Worm (Caenorhabditis elegans): ENCODE measurements around the gene Y54G2A.44.
A peak's percentile ranks its signal among the peaks of the same experiment; 100 is the strongest.

Gene Y54G2A.44

ce11 chrIV:2772209-2772851 lies 29.3 kb upstream of the Y54G2A.44 start (continued):
- TF ChIP-seq grh-1 (GFP tag; IDR thresholded peaks at IDR 0.05) (peak; percentile 79), unc-86 (tag; optimal IDR thresholded peaks at IDR 0.05) (no peak), unc-130 (tag; optimal IDR thresholded peaks at IDR 0.05) (no peak), isw-1 (GFP tag; IDR thresholded peaks at IDR 0.05) (no peak), aha-1 (tag; optimal IDR thresholded peaks at IDR 0.05) (no peak), mab-9 (GFP tag; IDR thresholded peaks at IDR 0.05) (no peak), ceh-63 (GFP tag; optimal IDR thresholded peaks at IDR 0.05) (no peak), efl-1 (optimal IDR thresholded peaks at IDR 0.05) (no peak), efl-1 (GFP tag; optimal IDR thresholded peaks at IDR 0.05 in 1 of 2) (peak in 1 of 2 experiments; percentile 15), zip-4 (GFP tag; optimal IDR thresholded peaks at IDR 0.05) (no peak), lin-35 (GFP tag; optimal IDR thresholded peaks at IDR 0.05) (peak in 1 of 2 experiments; percentile 31), ets-5 (GFP tag; IDR thresholded peaks at IDR 0.05) (no peak)

- TF ChIP-seq C04F5.9 (tag; optimal IDR thresholded peaks at IDR 0.05): no peak
- peak; percentile 56 for TF ChIP-seq snu-23 (GFP tag; optimal IDR thresholded peaks at IDR 0.05)
- TF ChIP-seq nhr-85 (tag): peak; percentile 76
- peak; percentile 75 for TF ChIP-seq mep-1 (tag; optimal IDR thresholded peaks at IDR 0.05)
- peak; percentile 72 for TF ChIP-seq lin-14 (GFP tag; optimal IDR thresholded peaks at IDR 0.05)
- peak; percentile 73 for TF ChIP-seq ama-1 (optimal IDR thresholded peaks at IDR 0.05)
- no peak for TF ChIP-seq unc-98 (GFP tag; IDR thresholded peaks at IDR 0.05)
- TF ChIP-seq sup-37 (GFP tag; optimal IDR thresholded peaks at IDR 0.05): peak; percentile 8
- TF ChIP-seq blmp-1 (tag; optimal IDR thresholded peaks at IDR 0.05): peak; percentile 86
- TF ChIP-seq Y116A8C.19 (tag; optimal IDR thresholded peaks at IDR 0.05; ENCODE audit: borderline replicate concordance): no peak
- no peak for TF ChIP-seq F16B12.6 (tag; optimal IDR thresholded peaks at IDR 0.05)
- TF ChIP-seq nhr-28 (tag; optimal IDR thresholded peaks at IDR 0.05): no peak
- TF ChIP-seq nhr-84 (tag; optimal IDR thresholded peaks at IDR 0.05): no peak
- no peak for TF ChIP-seq C34B4.2 (tag; optimal IDR thresholded peaks at IDR 0.05)
- TF ChIP-seq lsy-2 (tag; optimal IDR thresholded peaks at IDR 0.05): peak in 1 of 2 experiments; percentile 17
- peak in 2 of 6 experiments; percentile 23 to 64 for TF ChIP-seq elt-3 (tag; optimal IDR thresholded peaks at IDR 0.05)
- TF ChIP-seq tbx-2 (tag; optimal IDR thresholded peaks at IDR 0.05): peak; percentile 30
- TF ChIP-seq ceh-88 (GFP tag; IDR thresholded peaks at IDR 0.05): no peak
- peak in 1 of 2 experiments; percentile 39 for TF ChIP-seq lin-35 (GFP tag; optimal IDR thresholded peaks at IDR 0.05)
- peak; percentile 14 for TF ChIP-seq pag-3 (tag; optimal IDR thresholded peaks at IDR 0.05; ENCODE audit: borderline replicate concordance, insufficient read depth)
- no peak for TF ChIP-seq skn-1 (tag; optimal IDR thresholded peaks at IDR 0.05)
- TF ChIP-seq C16A3.4 (tag; optimal IDR thresholded peaks at IDR 0.05): peak; percentile 28
- peak; percentile 30 for TF ChIP-seq nhr-90 (tag; optimal IDR thresholded peaks at IDR 0.05; ENCODE audit: poor library complexity)
- TF ChIP-seq mdl-1 (tag; optimal IDR thresholded peaks at IDR 0.05): peak in 1 of 2 experiments; percentile 25
- TF ChIP-seq fkh-8 (tag; optimal IDR thresholded peaks at IDR 0.05): no peak
- no peak for TF ChIP-seq egl-27 (tag; optimal IDR thresholded peaks at IDR 0.05)
- no peak for TF ChIP-seq elt-2 (tag; optimal IDR thresholded peaks at IDR 0.05)
- TF ChIP-seq ceh-82 (tag; optimal IDR thresholded peaks at IDR 0.05): no peak
- TF ChIP-seq nhr-71 (tag; optimal IDR thresholded peaks at IDR 0.05): peak; percentile 77
- no peak for TF ChIP-seq dsc-1 (tag; optimal IDR thresholded peaks at IDR 0.05)
- TF ChIP-seq dpl-1 (GFP tag; optimal IDR thresholded peaks at IDR 0.05): peak in 2 of 3 experiments; percentile 3 to 22
- TF ChIP-seq nhr-47 (tag; optimal IDR thresholded peaks at IDR 0.05): peak; percentile 42
- TF ChIP-seq nhr-19 (GFP tag; conservative IDR thresholded peaks at IDR 0.05): peak; percentile 12
- TF ChIP-seq swsn-7 (tag; optimal IDR thresholded peaks at IDR 0.05): peak; percentile 19
- no peak for TF ChIP-seq mab-9 (GFP tag; IDR thresholded peaks at IDR 0.05)
- TF ChIP-seq nhr-20 (tag; optimal IDR thresholded peaks at IDR 0.05): peak; percentile 57
- TF ChIP-seq pqm-1 (tag; optimal IDR thresholded peaks at IDR 0.05): no peak
- TF ChIP-seq rnt-1 (tag; optimal IDR thresholded peaks at IDR 0.05): peak; percentile 22
- no peak for TF ChIP-seq efl-1 (optimal IDR thresholded peaks at IDR 0.05)
- TF ChIP-seq efl-1 (GFP tag; optimal IDR thresholded peaks at IDR 0.05 in 1 of 2): peak; percentile 11 to 64
Measured at ce11 chrIV:2773382-2773979, 28.2 kb upstream of the Y54G2A.44 start.
